Worm (Caenorhabditis elegans): ENCODE data around the gene str-162.

ce11 chrIV:5002448-5002847 lies 10.3 kb downstream of the str-162 start, which contains the start of gene pes-1:
- TF ChIP-seq ama-1 (optimal IDR thresholded peaks at IDR 0.05) (no peak), fkh-10 (GFP tag; optimal IDR thresholded peaks at IDR 0.05) (no peak), madf-5 (GFP tag; IDR thresholded peaks at IDR 0.05) (no peak), zag-1 (tag; optimal IDR thresholded peaks at IDR 0.05) (no peak), R02D3.7 (tag; optimal IDR thresholded peaks at IDR 0.05) (no peak)

Data from whole organism, L4 larva.